Worm (Caenorhabditis elegans) whole organism, late embryonic: ENCODE measurements around the gene F40G9.17.

Experiments used
- Y22D7AL.16 ChIP-seq: sonication (generic microtip); optimal IDR thresholded peaks from 2 replicates; lab custom pipeline; 2016; ENCODE audit warnings: missing genetic modification characterization, missing compliant biosample characterization
- ama-1 ChIP-seq: fragments of 150-350 bp; optimal IDR thresholded peaks from 2 replicates; lab custom pipeline; 2014
- ceh-19 ChIP-seq: fragments of 200-800 bp; sonication (Bioruptor generic); optimal IDR thresholded peaks from 2 replicates; lab custom pipeline; 2018; ENCODE audit warnings: mild to moderate bottlenecking, missing genetic modification characterization, missing compliant biosample characterization
- ceh-34 ChIP-seq: sonication (generic microtip); optimal IDR thresholded peaks from 2 replicates; lab custom pipeline; 2016; ENCODE audit warnings: mild to moderate bottlenecking, missing genetic modification characterization, missing compliant biosample characterization
- dmd-4 ChIP-seq: sonication (generic microtip); optimal IDR thresholded peaks from 2 replicates; lab custom pipeline; 2016; ENCODE audit warnings: borderline replicate concordance, missing genetic modification characterization, missing compliant biosample characterization
- gmeb-2 ChIP-seq: sonication (generic microtip); optimal IDR thresholded peaks from 2 replicates; lab custom pipeline; 2016; ENCODE audit warnings: missing genetic modification characterization, inconsistent platforms, missing compliant biosample characterization
- hlh-30 ChIP-seq: sonication (generic microtip); optimal IDR thresholded peaks from 2 replicates; lab custom pipeline; 2017; ENCODE audit warnings: antibody characterized with exemption, missing genetic modification characterization, missing compliant biosample characterization; ENCODE audit not compliant: insufficient read depth
- nhr-232 ChIP-seq: sonication (generic microtip); optimal IDR thresholded peaks from 2 replicates; lab custom pipeline; 2016; ENCODE audit warnings: missing genetic modification characterization, missing compliant biosample characterization
- pag-3 ChIP-seq: sonication (generic microtip); optimal IDR thresholded peaks from 2 replicates; lab custom pipeline; 2016; ENCODE audit warnings: missing compliant biosample characterization, missing genetic modification characterization, borderline replicate concordance

- TF ChIP-seq dmd-4 (no peak), ceh-34 (no peak), pag-3 (tag; lab: Kevin White, UChicago) (no peak), nhr-232 (no peak), ceh-19 (GFP tag; lab: Kevin White, UChicago) (no peak), ama-1 (lab: Kevin White, UChicago) (no peak), Y22D7AL.16 (tag; lab: Kevin White, UChicago) (no peak), gmeb-2 (tag; lab: Kevin White, UChicago) (no peak), hlh-30 (no peak)
Measured at ce11 chrIII:177715-178114, 16.5 kb upstream of the F40G9.17 start, which contains the start of gene F40G9.14.
